Fruit fly (Drosophila melanogaster) whole organism, embryonic: ENCODE data around the gene CG4465.

Source experiments
- Awh ChIP-seq: fragments of 200-800 bp; sonication (Bioruptor generic); IDR thresholded peaks from 2 replicates; pipeline ENCODE4, ENCODE4 v1.3.6; 2022; ENCODE audit warnings: missing biosample characterization, missing genetic modification characterization
- C15 ChIP-seq: fragments of 200-800 bp; sonication (Bioruptor generic); IDR thresholded peaks from 3 replicates; pipeline ENCODE4 v1.3.6; 2022; ENCODE audit warnings: missing biosample characterization, missing genetic modification characterization
- CG1024 ChIP-seq: fragments of 200-800 bp; sonication (Bioruptor generic); IDR thresholded peaks from 2 replicates; pipeline ENCODE4 v1.3.6; 2022; ENCODE audit warnings: missing biosample characterization, missing genetic modification characterization
- CG10565 ChIP-seq: fragments of 200-800 bp; sonication (Bioruptor generic); optimal IDR thresholded peaks from 3 replicates; lab custom pipeline; 2016; ENCODE audit warnings: missing biosample characterization, mild to moderate bottlenecking, missing genetic modification characterization
- CG13123 ChIP-seq: fragments of 200-800 bp; sonication (Bioruptor generic); optimal IDR thresholded peaks from 2 replicates; lab custom pipeline; 2016; ENCODE audit warnings: missing biosample characterization, missing genetic modification characterization
- CG14014 ChIP-seq: fragments of 200-800 bp; sonication (Bioruptor generic); IDR thresholded peaks from 2 replicates; pipeline ENCODE4 v1.3.6; 2022; ENCODE audit warnings: missing biosample characterization, missing genetic modification characterization
- CG1647 ChIP-seq: fragments of 200-800 bp; sonication (Bioruptor generic); optimal IDR thresholded peaks from 3 replicates; lab custom pipeline; 2016; ENCODE audit warnings: missing biosample characterization, missing genetic modification characterization
- CG17385 ChIP-seq: fragments of 200-800 bp; sonication (Bioruptor generic); optimal IDR thresholded peaks from 3 replicates; lab custom pipeline; 2018; ENCODE audit warnings: missing biosample characterization, mild to moderate bottlenecking, missing genetic modification characterization
- CG18599 ChIP-seq: fragments of 200-800 bp; sonication (Bioruptor generic); optimal IDR thresholded peaks from 3 replicates; lab custom pipeline; 2017; ENCODE audit warnings: missing biosample characterization, missing genetic modification characterization, mild to moderate bottlenecking, moderate library complexity, missing genetic modification reagents
- CG30020 ChIP-seq: fragments of 200-800 bp; optimal IDR thresholded peaks from 2 replicates; lab custom pipeline; 2019; ENCODE audit warnings: missing biosample characterization, mild to moderate bottlenecking, missing genetic modification characterization, moderate library complexity
- CG31441 ChIP-seq: fragments of 200-800 bp; sonication (Bioruptor generic); IDR thresholded peaks from 2 replicates; pipeline ENCODE4 v1.3.6; 2022; ENCODE audit warnings: missing biosample characterization, missing genetic modification characterization
- CG3726 ChIP-seq: fragments of 200-800 bp; sonication (Bioruptor generic); IDR thresholded peaks from 3 replicates; pipeline ENCODE4, ENCODE4 v1.3.6; 2022; ENCODE audit warnings: missing biosample characterization, missing genetic modification characterization
- CG7839 ChIP-seq: fragments of 200-800 bp; sonication (Bioruptor generic); optimal IDR thresholded peaks from 3 replicates; lab custom pipeline; 2018; ENCODE audit warnings: missing biosample characterization, mild to moderate bottlenecking, missing genetic modification characterization, moderate library complexity
- CG7987 ChIP-seq: fragments of 200-800 bp; sonication (Bioruptor generic); optimal IDR thresholded peaks from 2 replicates; lab custom pipeline; 2018; ENCODE audit warnings: missing biosample characterization, mild to moderate bottlenecking, missing genetic modification characterization, moderate library complexity
- CG8281 ChIP-seq: fragments of 200-800 bp; sonication (Bioruptor generic); optimal IDR thresholded peaks from 2 replicates; lab custom pipeline; 2018; ENCODE audit warnings: missing biosample characterization, mild to moderate bottlenecking, missing genetic modification characterization, moderate library complexity
- CG8290 ChIP-seq, 3 experiments: fragments of 200-800 bp; sonication (Bioruptor generic); optimal IDR thresholded peaks; 2 replicates each; lab custom pipeline; 2016 to 2019; ENCODE audit warnings: missing biosample characterization in 3 of 3, missing genetic modification characterization in 3 of 3, mild to moderate bottlenecking in 2 of 3, moderate library complexity in 1 of 3
- CG9215 ChIP-seq: fragments of 200-800 bp; sonication (Bioruptor generic); IDR thresholded peaks from 2 replicates; pipeline ENCODE4 v1.3.6; 2022; ENCODE audit warnings: missing biosample characterization, missing genetic modification characterization
- CG9797 ChIP-seq: fragments of 200-800 bp; sonication (Bioruptor generic); optimal IDR thresholded peaks from 3 replicates; lab custom pipeline; 2018; ENCODE audit warnings: missing biosample characterization, mild to moderate bottlenecking, missing genetic modification characterization
- D ChIP-seq, 2 experiments: fragments of 200-800 bp in 1 of 2; fragments of >200 bp in 1 of 2; sonication (Bioruptor generic) in 1 of 2; optimal IDR thresholded peaks; 2 replicates in 1 of 2; 3 replicates in 1 of 2; lab custom pipeline; 2017; ENCODE audit warnings: mild to moderate bottlenecking in 1 of 2, missing biosample characterization in 1 of 2, missing genetic modification characterization in 1 of 2, missing genetic modification reagents in 1 of 2
- Dad ChIP-seq: fragments of 200-800 bp; sonication (Bioruptor generic); optimal IDR thresholded peaks from 3 replicates; lab custom pipeline; 2016; ENCODE audit warnings: missing biosample characterization, missing genetic modification characterization
- Dp ChIP-seq: fragments of 200-800 bp; sonication (Bioruptor generic); optimal IDR thresholded peaks from 2 replicates; lab custom pipeline; 2018; ENCODE audit warnings: missing biosample characterization, mild to moderate bottlenecking, missing genetic modification characterization, moderate library complexity
- H15 ChIP-seq: fragments of 200-800 bp; sonication (Bioruptor generic); IDR thresholded peaks from 3 replicates; pipeline ENCODE4 v1.3.6; 2022; ENCODE audit warnings: missing biosample characterization, missing genetic modification characterization
- Lpt ChIP-seq: fragments of >200 bp; optimal IDR thresholded peaks from 2 replicates; lab custom pipeline; 2018; ENCODE audit warnings: missing biosample characterization, missing genetic modification characterization
- MBD-R2 ChIP-seq: fragments of 200-800 bp; sonication (Bioruptor generic); IDR thresholded peaks from 2 replicates; pipeline ENCODE4 v1.3.6; 2022; ENCODE audit warnings: missing biosample characterization, missing genetic modification characterization
- Meics ChIP-seq: fragments of 200-800 bp; sonication (Bioruptor generic); optimal IDR thresholded peaks from 2 replicates; lab custom pipeline; 2017; ENCODE audit warnings: missing biosample characterization, mild to moderate bottlenecking, missing genetic modification characterization
- NC2β ChIP-seq: fragments of 200-800 bp; sonication (Bioruptor generic); optimal IDR thresholded peaks from 2 replicates; lab custom pipeline; 2016; ENCODE audit warnings: missing biosample characterization, missing genetic modification characterization
- NfI ChIP-seq: fragments of 200-800 bp; sonication (Bioruptor generic); optimal IDR thresholded peaks from 3 replicates; lab custom pipeline; 2018; ENCODE audit warnings: missing biosample characterization, mild to moderate bottlenecking, missing genetic modification characterization, moderate library complexity
- Opbp ChIP-seq: fragments of 200-800 bp; sonication (Bioruptor generic); IDR thresholded peaks from 3 replicates; pipeline ENCODE4 v1.3.6; 2022; ENCODE audit warnings: missing biosample characterization, missing genetic modification characterization; ENCODE audit not compliant: partially characterized antibody
- Scr ChIP-seq: fragments of 200-800 bp; sonication (Bioruptor generic); IDR thresholded peaks from 2 replicates; pipeline ENCODE4 v1.3.6; 2022; ENCODE audit warnings: missing biosample characterization, missing genetic modification characterization; ENCODE audit not compliant: partially characterized antibody
- Side ChIP-seq: fragments of 200-800 bp; sonication (Bioruptor generic); optimal IDR thresholded peaks from 2 replicates; lab custom pipeline; 2016; ENCODE audit warnings: missing biosample characterization, missing genetic modification characterization
- Spps ChIP-seq: fragments of 200-800 bp; sonication (Bioruptor generic); optimal IDR thresholded peaks from 2 replicates; lab custom pipeline; 2018; ENCODE audit warnings: missing biosample characterization, mild to moderate bottlenecking, missing genetic modification characterization
- Vsx1 ChIP-seq: fragments of 200-800 bp; sonication (Bioruptor generic); optimal IDR thresholded peaks from 2 replicates; lab custom pipeline; 2017; ENCODE audit warnings: missing biosample characterization, mild to moderate bottlenecking, missing genetic modification characterization, missing genetic modification reagents
- YL-1 ChIP-seq: fragments of 200-800 bp; sonication (Bioruptor generic); optimal IDR thresholded peaks from 3 replicates; lab custom pipeline; 2017; ENCODE audit warnings: missing biosample characterization, mild to moderate bottlenecking, missing genetic modification characterization
- aop ChIP-seq: fragments of 200-800 bp; sonication (Bioruptor generic); IDR thresholded peaks from 2 replicates; pipeline ENCODE4 v1.3.6; 2022; ENCODE audit warnings: missing biosample characterization, missing genetic modification characterization
- btn ChIP-seq: fragments of 200-800 bp; sonication (Bioruptor generic); optimal IDR thresholded peaks from 2 replicates; lab custom pipeline; 2016; ENCODE audit warnings: missing biosample characterization, missing genetic modification characterization
- cg ChIP-seq: fragments of 200-800 bp; sonication (Bioruptor generic); optimal IDR thresholded peaks from 3 replicates; lab custom pipeline; 2019; ENCODE audit warnings: missing biosample characterization, mild to moderate bottlenecking, missing genetic modification characterization, moderate library complexity
- crc ChIP-seq: fragments of 200-800 bp; sonication (Bioruptor generic); optimal IDR thresholded peaks from 2 replicates; lab custom pipeline; 2016; ENCODE audit warnings: missing biosample characterization, missing genetic modification characterization
- crp ChIP-seq, 2 experiments: fragments of 200-800 bp; sonication (Bioruptor generic); optimal IDR thresholded peaks; 2 replicates in 1 of 2; 3 replicates in 1 of 2; lab custom pipeline; 2017; ENCODE audit warnings: missing biosample characterization in 2 of 2, missing genetic modification characterization in 2 of 2, mild to moderate bottlenecking in 1 of 2, moderate library complexity in 1 of 2
- fd64A ChIP-seq: fragments of 200-800 bp; sonication (Bioruptor generic); optimal IDR thresholded peaks from 3 replicates; lab custom pipeline; 2018; ENCODE audit warnings: missing biosample characterization, mild to moderate bottlenecking, missing genetic modification characterization
- gro ChIP-seq: fragments of 200-800 bp; sonication (Bioruptor generic); optimal IDR thresholded peaks from 2 replicates; lab custom pipeline; 2016; ENCODE audit warnings: missing biosample characterization, missing genetic modification characterization
- hb ChIP-seq: fragments of 200-800 bp; sonication (Bioruptor generic); IDR thresholded peaks from 3 replicates; pipeline ENCODE4 v1.3.6; 2022; ENCODE audit warnings: missing biosample characterization, missing genetic modification characterization; ENCODE audit not compliant: partially characterized antibody
- kay ChIP-seq: fragments of 200-800 bp; sonication (Bioruptor generic); optimal IDR thresholded peaks from 2 replicates; lab custom pipeline; 2016; ENCODE audit warnings: missing biosample characterization, missing genetic modification characterization
- klu ChIP-seq: fragments of 200-800 bp; sonication (Bioruptor generic); IDR thresholded peaks from 2 replicates; pipeline ENCODE4 v1.3.6; 2022; ENCODE audit warnings: missing biosample characterization, missing genetic modification characterization
- lilli ChIP-seq: fragments of 200-800 bp; sonication (Bioruptor generic); optimal IDR thresholded peaks from 3 replicates; lab custom pipeline; 2016; ENCODE audit warnings: missing biosample characterization, missing genetic modification characterization
- mam ChIP-seq: fragments of 200-800 bp; sonication (Bioruptor generic); optimal IDR thresholded peaks from 3 replicates; lab custom pipeline; 2016; ENCODE audit warnings: missing biosample characterization, missing genetic modification characterization
- sens ChIP-seq: fragments of 200-800 bp; sonication (Bioruptor generic); peaks from one replicate; lab custom pipeline; 2016; ENCODE audit warnings: missing biosample characterization, missing genetic modification characterization
- shn ChIP-seq: fragments of 200-800 bp; sonication (Bioruptor generic); optimal IDR thresholded peaks from 3 replicates; lab custom pipeline; 2016; ENCODE audit warnings: missing biosample characterization, missing genetic modification characterization
- sqz ChIP-seq: fragments of 200-800 bp; sonication (Bioruptor generic); optimal IDR thresholded peaks from 3 replicates; lab custom pipeline; 2018; ENCODE audit warnings: missing biosample characterization, mild to moderate bottlenecking, missing genetic modification characterization
- tx ChIP-seq: fragments of 200-800 bp; sonication (Bioruptor generic); optimal IDR thresholded peaks from 2 replicates; lab custom pipeline; 2016; ENCODE audit warnings: missing biosample characterization, missing genetic modification characterization
- yki ChIP-seq: fragments of >200 bp; optimal IDR thresholded peaks from 3 replicates; lab custom pipeline; 2018

CG4465 gene

DNA sequence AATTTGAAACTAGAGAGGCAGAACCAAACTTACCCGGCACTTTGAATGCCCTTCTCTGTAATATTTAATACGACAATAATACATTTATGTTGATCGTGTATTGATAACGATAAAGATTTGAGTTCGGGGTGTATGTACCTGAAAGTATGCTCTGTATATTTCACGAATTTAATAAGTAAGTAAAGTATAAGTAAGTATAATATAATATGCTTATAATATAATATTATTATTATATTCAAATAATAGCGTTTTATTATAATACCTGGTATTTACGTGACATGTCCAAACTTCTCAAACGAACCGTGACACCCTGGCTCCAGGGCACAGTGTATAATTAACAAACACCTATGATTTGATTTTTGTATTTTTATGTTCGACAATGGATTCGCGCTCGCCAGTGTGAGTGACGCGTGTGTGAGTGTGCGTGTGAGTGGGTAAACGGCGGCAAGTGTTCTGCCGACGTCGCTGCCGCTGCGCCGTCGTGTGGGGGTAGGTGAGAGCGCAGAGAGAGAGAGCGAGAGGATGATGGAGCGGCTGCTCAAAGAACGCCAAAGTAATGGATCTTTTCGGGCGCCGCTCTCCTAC, 27.9 kb downstream of the CG4465 start (continued):
- peak; percentile 92 for TF ChIP-seq Meics (GFP tag; lab: Kevin White, UChicago)
- TF ChIP-seq lilli, result peak; percentile 23
- peak; percentile 13 for TF ChIP-seq kay (GFP tag; lab: Kevin White, UChicago)
- TF ChIP-seq CG7987, result peak; percentile 62
- TF ChIP-seq fd64A, result peak; percentile 16
- peak; percentile 46 for TF ChIP-seq Vsx1 (GFP tag; lab: Kevin White, UChicago)
- TF ChIP-seq CG14014 (GFP tag; lab: Robert Waterston, UW), result peak; percentile 60
- TF ChIP-seq CG7839 (tag; lab: Kevin White, UChicago), result peak; percentile 89
- peak; percentile 16 for TF ChIP-seq gro (GFP tag; lab: Kevin White, UChicago)
- no peak for TF ChIP-seq Awh (GFP tag; lab: Robert Waterston, UW)
- TF ChIP-seq Side (GFP tag; lab: Kevin White, UChicago), result no peak
- no peak for TF ChIP-seq CG10565 (GFP tag; lab: Kevin White, UChicago)
- TF ChIP-seq CG1024 (GFP tag; lab: Robert Waterston, UW), result no peak
- peak; percentile 69 for TF ChIP-seq CG9215
- TF ChIP-seq Opbp (GFP tag; lab: Robert Waterston, UW), result no peak
- TF ChIP-seq CG18599 (GFP tag; lab: Kevin White, UChicago), result peak; percentile 89
- TF ChIP-seq yki (lab: Kevin White, UChicago), result no peak
- TF ChIP-seq Spps (tag; lab: Kevin White, UChicago), result peak; percentile 27
- peak; percentile 66 for TF ChIP-seq NfI (GFP tag; lab: Kevin White, UChicago)
- no peak for TF ChIP-seq NC2β (GFP tag; lab: Kevin White, UChicago)
- TF ChIP-seq tx, result no peak
- TF ChIP-seq shn, result no peak
- TF ChIP-seq CG1647 (GFP tag; lab: Kevin White, UChicago), result no peak
- TF ChIP-seq CG3726 (GFP tag; lab: Robert Waterston, UW), result no peak
- no peak for TF ChIP-seq H15 (GFP tag; lab: Robert Waterston, UW)
- no peak for TF ChIP-seq mam (GFP tag; lab: Kevin White, UChicago)
- TF ChIP-seq C15 (GFP tag; lab: Robert Waterston, UW), result no peak
- TF ChIP-seq crp (GFP tag; optimal IDR thresholded peaks at IDR 0.05; lab: Kevin White, UChicago), result no peak
- no peak for TF ChIP-seq klu (GFP tag; lab: Robert Waterston, UW)
- no peak for TF ChIP-seq btn (GFP tag; lab: Kevin White, UChicago)
- no peak for TF ChIP-seq hb (GFP tag; lab: Robert Waterston, UW)
- TF ChIP-seq Scr (GFP tag; lab: Robert Waterston, UW), result no peak
- TF ChIP-seq sens, result peak; percentile 47
- no peak for TF ChIP-seq Dp (GFP tag; lab: Kevin White, UChicago)
- TF ChIP-seq CG30020, result no peak
- TF ChIP-seq Lpt (GFP tag; lab: Kevin White, UChicago), result no peak
- peak; percentile 64 for TF ChIP-seq CG17385 (GFP tag; lab: Kevin White, UChicago)
- TF ChIP-seq CG9797 (GFP tag; lab: Kevin White, UChicago), result no peak
- TF ChIP-seq MBD-R2, result peak; percentile 36; the same call in 1 of the 2 replicates
- TF ChIP-seq CG8290 (GFP tag; optimal IDR thresholded peaks at IDR 0.05; lab: Kevin White, UChicago), result no peak
- TF ChIP-seq CG8290 (tag; optimal IDR thresholded peaks at IDR 0.05; lab: Kevin White, UChicago), result peak in 1 of 2 experiments; percentile 49
- peak; percentile 42 for TF ChIP-seq CG8281 (tag; lab: Kevin White, UChicago)
- TF ChIP-seq aop (GFP tag; lab: Robert Waterston, UW), result no peak
- peak; percentile 77 for TF ChIP-seq CG31441 (GFP tag; lab: Robert Waterston, UW)
- peak; percentile 47 for TF ChIP-seq sqz (GFP tag; lab: Kevin White, UChicago)
- no peak for TF ChIP-seq D (optimal IDR thresholded peaks at IDR 0.05; lab: Kevin White, UChicago)
- TF ChIP-seq D (GFP tag; optimal IDR thresholded peaks at IDR 0.05; lab: Kevin White, UChicago), result peak; percentile 67
- TF ChIP-seq CG13123 (GFP tag; lab: Kevin White, UChicago), result no peak
- no peak for TF ChIP-seq crc (GFP tag; lab: Kevin White, UChicago)
- no peak for TF ChIP-seq YL-1
- no peak for TF ChIP-seq Dad (GFP tag; lab: Kevin White, UChicago)
- peak; percentile 81 for TF ChIP-seq cg (GFP tag; lab: Kevin White, UChicago)
